Fruit fly (Drosophila melanogaster): ENCODE results near the gene CG13084.

Gene CG13084

DNA sequence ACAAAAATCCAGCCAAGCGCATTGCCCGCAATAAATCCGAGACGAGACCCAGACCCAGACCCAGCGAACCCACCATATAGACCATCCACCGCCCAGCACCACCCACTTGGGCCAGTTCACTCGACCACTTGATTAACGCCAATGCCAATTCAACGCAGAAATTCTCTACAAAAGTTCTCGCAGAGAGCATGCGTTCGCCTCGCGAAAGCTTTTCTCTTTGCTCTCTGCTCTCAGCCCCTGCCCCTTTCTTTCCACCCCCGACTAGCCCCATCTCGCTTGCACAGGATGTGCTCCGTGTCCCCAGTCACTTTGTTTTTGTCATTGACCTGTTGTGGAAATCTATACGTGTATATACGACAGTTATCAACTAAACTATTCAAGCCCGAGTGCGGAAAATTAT lies 34.9 kb downstream of the CG13084 start:
- TF ChIP-seq dl (GFP tag; optimal IDR thresholded peaks at IDR 0.05; ENCODE audit: insufficient read depth in 1 of 2, partially characterized antibody in 2 of 2) (no peak), Hr83 (GFP tag; optimal IDR thresholded peaks at IDR 0.05; ENCODE audit: poor library complexity, severe bottlenecking) (no peak), Mio (GFP tag; optimal IDR thresholded peaks at IDR 0.05) (no peak), h (GFP tag; optimal IDR thresholded peaks at IDR 0.05) (no peak), ey (GFP tag; optimal IDR thresholded peaks at IDR 0.05) (no peak)

dm6 chr2L:19526316-19526715 lies 41.6 kb downstream of the CG13084 start, which contains the start of the genes Dpm1 and CG10137:
Gene Dpm1, minus strand, starts transcription at chr2L:19526368.
Gene CG10137, plus strand, starts transcription at chr2L:19526686.
- TF ChIP-seq sage (GFP tag; optimal IDR thresholded peaks at IDR 0.05): peak; percentile 30
- TF ChIP-seq Vsx2 (GFP tag; optimal IDR thresholded peaks at IDR 0.05; ENCODE audit: partially characterized antibody): no peak
- TF ChIP-seq h (GFP tag; optimal IDR thresholded peaks at IDR 0.05): peak; percentile 25
- peak; percentile 19 for TF ChIP-seq rgr (GFP tag; optimal IDR thresholded peaks at IDR 0.05)
- peak; percentile 51 for TF ChIP-seq Myc (optimal IDR thresholded peaks at IDR 0.05)

DNA sequence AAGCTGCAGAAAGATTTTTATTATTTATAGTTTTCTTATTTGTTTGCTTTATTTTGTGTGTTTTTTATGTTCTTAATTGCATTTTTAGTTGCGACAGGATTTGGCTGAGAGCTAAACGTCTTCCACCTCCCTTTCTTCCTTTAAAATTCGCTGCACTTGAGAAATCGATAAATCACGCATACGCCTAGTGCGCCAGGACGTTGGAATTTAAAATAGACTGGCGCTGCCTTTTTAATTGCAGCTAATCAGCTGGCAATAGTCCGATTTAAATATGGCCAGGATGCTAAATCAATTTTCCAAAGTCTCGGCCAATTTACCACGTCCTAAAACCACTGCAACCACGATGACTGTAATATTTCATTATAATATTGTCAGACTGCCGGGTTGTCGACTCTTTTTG lies 42.1 kb downstream of the CG13084 start:
- no peak for TF ChIP-seq CG32264 (GFP tag; optimal IDR thresholded peaks at IDR 0.05)
- TF ChIP-seq foxo (GFP tag; optimal IDR thresholded peaks at IDR 0.05): no peak
- TF ChIP-seq lola (GFP tag; optimal IDR thresholded peaks at IDR 0.05): no peak
- no peak for TF ChIP-seq Jra (GFP tag; optimal IDR thresholded peaks at IDR 0.05)
- TF ChIP-seq Sp1 (GFP tag; optimal IDR thresholded peaks at IDR 0.05): no peak
- TF ChIP-seq dl (GFP tag; optimal IDR thresholded peaks at IDR 0.05; ENCODE audit: insufficient read depth in 1 of 2, partially characterized antibody in 2 of 2): no peak
- TF ChIP-seq Hr78 (GFP tag; optimal IDR thresholded peaks at IDR 0.05): no peak
- TF ChIP-seq ey (GFP tag; optimal IDR thresholded peaks at IDR 0.05): no peak
- no peak for TF ChIP-seq Hnf4 (GFP tag; optimal IDR thresholded peaks at IDR 0.05)
- TF ChIP-seq Hr83 (GFP tag; optimal IDR thresholded peaks at IDR 0.05; ENCODE audit: poor library complexity, severe bottlenecking): no peak
- no peak for TF ChIP-seq dsf (GFP tag; optimal IDR thresholded peaks at IDR 0.05; ENCODE audit: borderline replicate concordance)
- TF ChIP-seq fru (GFP tag; optimal IDR thresholded peaks at IDR 0.05): no peak

dm6 chr2L:19528308-19528707 lies 43.6 kb downstream of the CG13084 start:
- TF ChIP-seq Dfd (GFP tag; optimal IDR thresholded peaks at IDR 0.05) (no peak), brk (GFP tag; optimal IDR thresholded peaks at IDR 0.05) (no peak), br (GFP tag; optimal IDR thresholded peaks at IDR 0.05) (peak; percentile 93), tai (GFP tag; optimal IDR thresholded peaks at IDR 0.05) (no peak), psq (GFP tag; optimal IDR thresholded peaks at IDR 0.05) (peak; percentile 90), GATAd (GFP tag; optimal IDR thresholded peaks at IDR 0.05) (no peak), Mio (GFP tag; optimal IDR thresholded peaks at IDR 0.05) (peak; percentile 46), woc (GFP tag; optimal IDR thresholded peaks at IDR 0.05) (peak; percentile 45), lola (GFP tag; optimal IDR thresholded peaks at IDR 0.05) (no peak), foxo (GFP tag; optimal IDR thresholded peaks at IDR 0.05) (peak; percentile 77 to 98), CG32264 (GFP tag; optimal IDR thresholded peaks at IDR 0.05) (peak; percentile 53), Hr78 (GFP tag; optimal IDR thresholded peaks at IDR 0.05) (no peak), Rel (GFP tag; optimal IDR thresholded peaks at IDR 0.05) (peak; percentile 80), Rel (tag; optimal IDR thresholded peaks at IDR 0.05) (no peak), OdsH (GFP tag; optimal IDR thresholded peaks at IDR 0.05) (peak; percentile 94), pan (optimal IDR thresholded peaks at IDR 0.05) (no peak), dmrt93B (GFP tag; optimal IDR thresholded peaks at IDR 0.05) (peak; percentile 30), h (GFP tag; optimal IDR thresholded peaks at IDR 0.05) (peak; percentile 95), Vsx2 (GFP tag; optimal IDR thresholded peaks at IDR 0.05; ENCODE audit: partially characterized antibody) (no peak), N (GFP tag; optimal IDR thresholded peaks at IDR 0.05) (no peak), Myc (optimal IDR thresholded peaks at IDR 0.05) (no peak), Hr83 (GFP tag; optimal IDR thresholded peaks at IDR 0.05; ENCODE audit: poor library complexity, severe bottlenecking) (peak; percentile 21), sage (GFP tag; optimal IDR thresholded peaks at IDR 0.05) (no peak), ey (GFP tag; optimal IDR thresholded peaks at IDR 0.05) (peak; percentile 96), sv (GFP tag; optimal IDR thresholded peaks at IDR 0.05) (peak; percentile 95), usp (GFP tag; optimal IDR thresholded peaks at IDR 0.05) (no peak), Dif (GFP tag; optimal IDR thresholded peaks at IDR 0.05; ENCODE audit: partially characterized antibody) (no peak), Jra (GFP tag; optimal IDR thresholded peaks at IDR 0.05) (no peak), CrebA (GFP tag; optimal IDR thresholded peaks at IDR 0.05; ENCODE audit: borderline replicate concordance) (no peak), rgr (GFP tag; optimal IDR thresholded peaks at IDR 0.05) (peak; percentile 94), dl (GFP tag; optimal IDR thresholded peaks at IDR 0.05; ENCODE audit: insufficient read depth in 1 of 2, partially characterized antibody in 2 of 2) (no peak), dsf (GFP tag; optimal IDR thresholded peaks at IDR 0.05; ENCODE audit: borderline replicate concordance) (peak; percentile 25), HLH106 (tag; optimal IDR thresholded peaks at IDR 0.05) (peak; percentile 76), Sp1 (GFP tag; optimal IDR thresholded peaks at IDR 0.05) (peak; percentile 96), CG9705 (GFP tag; optimal IDR thresholded peaks at IDR 0.05) (no peak), Abd-B (GFP tag; optimal IDR thresholded peaks at IDR 0.05) (no peak), fru (GFP tag; optimal IDR thresholded peaks at IDR 0.05) (peak; percentile 98), jim (GFP tag; optimal IDR thresholded peaks at IDR 0.05) (no peak), Hnf4 (GFP tag; optimal IDR thresholded peaks at IDR 0.05) (no peak)
